Fruit fly (Drosophila melanogaster): ENCODE results near the gene CG13599.

The CG13599 gene

dm6 chr3R:23941643-23942424 is 10.4 kb downstream of the CG13599 start (continued):
- no peak for TF ChIP-seq gcm (GFP tag; optimal IDR thresholded peaks at IDR 0.05)
- TF ChIP-seq slp2 (GFP tag; optimal IDR thresholded peaks at IDR 0.05), result peak; percentile 5
- peak; percentile 92 for TF ChIP-seq sens (GFP tag)
- TF ChIP-seq Med (GFP tag), result peak; percentile 85
- TF ChIP-seq NK7.1 (GFP tag; optimal IDR thresholded peaks at IDR 0.05), result peak; percentile 2
- no peak for TF ChIP-seq CG15479 (GFP tag; optimal IDR thresholded peaks at IDR 0.05)
- no peak for TF ChIP-seq sima (GFP tag; optimal IDR thresholded peaks at IDR 0.05)
- TF ChIP-seq CG7745 (tag; optimal IDR thresholded peaks at IDR 0.05), result no peak
- no peak for TF ChIP-seq tll (GFP tag; optimal IDR thresholded peaks at IDR 0.05)
- no peak for TF ChIP-seq klu (GFP tag; IDR thresholded peaks at IDR 0.05)
- no peak for TF ChIP-seq CG4854 (GFP tag; optimal IDR thresholded peaks at IDR 0.05)
- TF ChIP-seq fu2 (GFP tag; optimal IDR thresholded peaks at IDR 0.05), result no peak
- TF ChIP-seq Sry-β (GFP tag; optimal IDR thresholded peaks at IDR 0.05), result no peak
- no peak for TF ChIP-seq CG14710 (tag; optimal IDR thresholded peaks at IDR 0.05)
- no peak; the same call in 1 of the 2 replicates for TF ChIP-seq ro (GFP tag; IDR thresholded peaks at IDR 0.05)
- peak; percentile 7 for TF ChIP-seq dm (GFP tag; optimal IDR thresholded peaks at IDR 0.05)
- TF ChIP-seq CG17568 (GFP tag; optimal IDR thresholded peaks at IDR 0.05), result no peak
- TF ChIP-seq CG13287 (GFP tag; IDR thresholded peaks at IDR 0.05; ENCODE audit: partially characterized antibody), result 0 out of 2 replicates have a peak, but pooled peaks have one; percentile 7
- TF ChIP-seq CG5953 (GFP tag; IDR thresholded peaks at IDR 0.05), result peak; percentile 36; the same call in 1 of the 2 replicates
- TF ChIP-seq gsb (GFP tag; IDR thresholded peaks at IDR 0.05), result no peak
- TF ChIP-seq Jarid2 (GFP tag; optimal IDR thresholded peaks at IDR 0.05), result no peak
- TF ChIP-seq knrl (GFP tag; IDR thresholded peaks at IDR 0.05; ENCODE audit: partially characterized antibody), result no peak
- no peak for TF ChIP-seq CG10267 (tag; optimal IDR thresholded peaks at IDR 0.05)
- TF ChIP-seq CG17328 (GFP tag; IDR thresholded peaks at IDR 0.05), result peak; percentile 46; the same call in 1 of the 2 replicates
- no peak for TF ChIP-seq CG2202 (tag; optimal IDR thresholded peaks at IDR 0.05)
- no peak for TF ChIP-seq B-H2 (GFP tag; optimal IDR thresholded peaks at IDR 0.05)
- TF ChIP-seq wdn (GFP tag; IDR thresholded peaks at IDR 0.05), result peak; percentile 71
- peak; percentile 11 for TF ChIP-seq CG13624 (GFP tag; optimal IDR thresholded peaks at IDR 0.05)
- no peak for TF ChIP-seq fd3F (GFP tag; optimal IDR thresholded peaks at IDR 0.05)
- peak; percentile 0 for TF ChIP-seq CG9609 (GFP tag; optimal IDR thresholded peaks at IDR 0.05)
- no peak for TF ChIP-seq CG33213 (GFP tag; optimal IDR thresholded peaks at IDR 0.05)
- peak; percentile 26; the same call in 1 of the 2 replicates for TF ChIP-seq Adf1 (GFP tag; IDR thresholded peaks at IDR 0.05)
- no peak for TF ChIP-seq mld (GFP tag; IDR thresholded peaks at IDR 0.05; ENCODE audit: partially characterized antibody)
- TF ChIP-seq CG10147 (GFP tag; optimal IDR thresholded peaks at IDR 0.05), result no peak
- TF ChIP-seq CG17829 (tag; optimal IDR thresholded peaks at IDR 0.05), result no peak
- TF ChIP-seq nau (GFP tag; optimal IDR thresholded peaks at IDR 0.05), result peak; percentile 7
- no peak for TF ChIP-seq CG10979 (tag; optimal IDR thresholded peaks at IDR 0.05)
- TF ChIP-seq Neu2 (GFP tag; optimal IDR thresholded peaks at IDR 0.05; ENCODE audit: borderline replicate concordance), result no peak
- no peak for TF ChIP-seq Nf-YB (GFP tag; optimal IDR thresholded peaks at IDR 0.05)
- no peak for TF ChIP-seq H15 (GFP tag; IDR thresholded peaks at IDR 0.05)
- no peak for TF ChIP-seq Sin3A (optimal IDR thresholded peaks at IDR 0.05)
- no peak for TF ChIP-seq CG11696 (GFP tag; IDR thresholded peaks at IDR 0.05)
- no peak for TF ChIP-seq CTCF (GFP tag; optimal IDR thresholded peaks at IDR 0.05)
- peak; percentile 52 for TF ChIP-seq Ptx1 (GFP tag; IDR thresholded peaks at IDR 0.05)
- TF ChIP-seq hkb (optimal IDR thresholded peaks at IDR 0.05), result no peak
- peak; percentile 40; the same call in 1 of the 2 replicates for TF ChIP-seq hkb (GFP tag; IDR thresholded peaks at IDR 0.05)
- TF ChIP-seq CG17186 (GFP tag; optimal IDR thresholded peaks at IDR 0.05), result no peak
- TF ChIP-seq Ssrp (tag; optimal IDR thresholded peaks at IDR 0.05), result peak; percentile 16
- TF ChIP-seq HLH4C (GFP tag; IDR thresholded peaks at IDR 0.05; ENCODE audit: partially characterized antibody), result no peak
- no peak for TF ChIP-seq CG12769 (tag; optimal IDR thresholded peaks at IDR 0.05)
